Worm (Caenorhabditis elegans): ENCODE measurements around the gene scl-7.

The scl-7 gene

ce11 chrIV:13079119-13079518 is 8.9 kb downstream of the scl-7 start, which contains the start of gene C39E9.8 (continued):
- TF ChIP-seq nhr-20 (tag; optimal IDR thresholded peaks at IDR 0.05) (peak; percentile 60), nhr-85 (tag) (peak; percentile 89)

- TF ChIP-seq tbx-2 (tag; optimal IDR thresholded peaks at IDR 0.05) (peak; percentile 6), nhr-11 (tag; optimal IDR thresholded peaks at IDR 0.05) (peak; percentile 9), skn-1 (tag; optimal IDR thresholded peaks at IDR 0.05) (peak; percentile 28), elt-3 (tag; optimal IDR thresholded peaks at IDR 0.05) (peak in 2 of 6 experiments; percentile 79 to 84), lin-14 (GFP tag; optimal IDR thresholded peaks at IDR 0.05) (peak; percentile 71), ceh-63 (GFP tag; optimal IDR thresholded peaks at IDR 0.05) (no peak), swsn-7 (tag; optimal IDR thresholded peaks at IDR 0.05) (no peak), grh-1 (GFP tag; IDR thresholded peaks at IDR 0.05) (0 out of 2 replicates have a peak, but pooled peaks have one; percentile 7), nhr-71 (tag; optimal IDR thresholded peaks at IDR 0.05) (peak; percentile 59), efl-1 (optimal IDR thresholded peaks at IDR 0.05) (no peak), efl-1 (GFP tag; optimal IDR thresholded peaks at IDR 0.05 in 1 of 2) (peak in 1 of 2 experiments; percentile 40), zag-1 (tag; optimal IDR thresholded peaks at IDR 0.05) (no peak), nhr-19 (GFP tag; conservative IDR thresholded peaks at IDR 0.05) (peak; percentile 40; the same call in 1 of the 2 replicates), nhr-20 (tag; optimal IDR thresholded peaks at IDR 0.05) (peak; percentile 47), xbp-1 (tag; optimal IDR thresholded peaks at IDR 0.05) (no peak), lin-35 (GFP tag; optimal IDR thresholded peaks at IDR 0.05) (peak in 1 of 2 experiments; percentile 44), blmp-1 (tag; optimal IDR thresholded peaks at IDR 0.05) (peak; percentile 39), snu-23 (GFP tag; optimal IDR thresholded peaks at IDR 0.05) (peak; percentile 48), nhr-90 (tag; optimal IDR thresholded peaks at IDR 0.05; ENCODE audit: poor library complexity) (peak; percentile 41), nhr-85 (tag) (peak; percentile 95)
These were observed 9.9 kb downstream of the scl-7 start for ce11 chrIV:13080185-13080584.

- TF ChIP-seq ceh-88 (GFP tag; IDR thresholded peaks at IDR 0.05) (no peak), blmp-1 (tag; optimal IDR thresholded peaks at IDR 0.05) (peak; percentile 45), efl-1 (optimal IDR thresholded peaks at IDR 0.05) (no peak), efl-1 (GFP tag; optimal IDR thresholded peaks at IDR 0.05 in 1 of 2) (peak in 1 of 2 experiments; percentile 10)
These were observed 10.6 kb downstream of the scl-7 start for ce11 chrIV:13080861-13081260.

ce11 chrIV:13082106-13082505 is 11.9 kb downstream of the scl-7 start:
- TF ChIP-seq lin-35 (GFP tag; optimal IDR thresholded peaks at IDR 0.05), result peak in 1 of 2 experiments; percentile 26
- no peak for TF ChIP-seq efl-1 (optimal IDR thresholded peaks at IDR 0.05)
- TF ChIP-seq efl-1 (GFP tag; optimal IDR thresholded peaks at IDR 0.05 in 1 of 2), result peak in 1 of 2 experiments; percentile 8
- no peak for TF ChIP-seq aly-2 (tag; optimal IDR thresholded peaks at IDR 0.05)
- no peak for TF ChIP-seq lir-3 (tag; optimal IDR thresholded peaks at IDR 0.05; ENCODE audit: poor library complexity)
- TF ChIP-seq nhr-237 (tag; optimal IDR thresholded peaks at IDR 0.05), result no peak
- no peak for TF ChIP-seq nhr-76 (tag; optimal IDR thresholded peaks at IDR 0.05)
- TF ChIP-seq nhr-90 (tag; optimal IDR thresholded peaks at IDR 0.05; ENCODE audit: poor library complexity), result no peak
- TF ChIP-seq nhr-85 (tag), result peak; percentile 87
- no peak for TF ChIP-seq ets-5 (GFP tag; IDR thresholded peaks at IDR 0.05)
- peak; percentile 39 for TF ChIP-seq nhr-20 (tag; optimal IDR thresholded peaks at IDR 0.05)
- no peak for TF ChIP-seq pag-3 (tag; optimal IDR thresholded peaks at IDR 0.05; ENCODE audit: borderline replicate concordance, insufficient read depth)
- no peak for TF ChIP-seq efl-3 (GFP tag; optimal IDR thresholded peaks at IDR 0.05)
- TF ChIP-seq zip-4 (GFP tag; optimal IDR thresholded peaks at IDR 0.05), result no peak
- TF ChIP-seq isw-1 (GFP tag; IDR thresholded peaks at IDR 0.05), result no peak
- TF ChIP-seq blmp-1 (tag; optimal IDR thresholded peaks at IDR 0.05), result peak; percentile 45
- peak; percentile 10 for TF ChIP-seq snu-23 (GFP tag; optimal IDR thresholded peaks at IDR 0.05)
- TF ChIP-seq tbx-2 (tag; optimal IDR thresholded peaks at IDR 0.05), result no peak
- TF ChIP-seq rnt-1 (tag; optimal IDR thresholded peaks at IDR 0.05), result peak; percentile 2
- no peak for TF ChIP-seq pax-3 (tag; optimal IDR thresholded peaks at IDR 0.05)
- TF ChIP-seq fkh-4 (tag; optimal IDR thresholded peaks at IDR 0.05; ENCODE audit: borderline replicate concordance), result no peak
- no peak for TF ChIP-seq mep-1 (tag; optimal IDR thresholded peaks at IDR 0.05)
- no peak for TF ChIP-seq ceh-90 (tag; optimal IDR thresholded peaks at IDR 0.05)
- no peak for TF ChIP-seq fos-1 (tag; optimal IDR thresholded peaks at IDR 0.05)
- peak in 1 of 2 experiments; percentile 25 for TF ChIP-seq lsy-2 (tag; optimal IDR thresholded peaks at IDR 0.05)
- no peak for TF ChIP-seq ces-1 (GFP tag; optimal IDR thresholded peaks at IDR 0.05)
- TF ChIP-seq skn-1 (tag; optimal IDR thresholded peaks at IDR 0.05), result no peak
- no peak for TF ChIP-seq egl-27 (tag; optimal IDR thresholded peaks at IDR 0.05)
- TF ChIP-seq nhr-19 (GFP tag; conservative IDR thresholded peaks at IDR 0.05), result no peak
- TF ChIP-seq tlp-1 (tag; optimal IDR thresholded peaks at IDR 0.05), result no peak
- no peak for TF ChIP-seq nhr-77 (tag; optimal IDR thresholded peaks at IDR 0.05)
- TF ChIP-seq grh-1 (GFP tag; IDR thresholded peaks at IDR 0.05), result peak; percentile 68
- TF ChIP-seq lin-14 (GFP tag; optimal IDR thresholded peaks at IDR 0.05), result peak; percentile 48
- no peak for TF ChIP-seq F16B12.6 (tag; optimal IDR thresholded peaks at IDR 0.05)
- no peak for TF ChIP-seq egl-13 (tag; optimal IDR thresholded peaks at IDR 0.05)
- TF ChIP-seq hpl-2 (GFP tag; optimal IDR thresholded peaks at IDR 0.05), result no peak

Data from whole organism, L1 larva.